Worm (Caenorhabditis elegans) whole organism, L3 larva: ENCODE data around the gene col-34.

ENCODE experiments used
- aly-2 ChIP-seq: fragments of 150-350 bp; optimal IDR thresholded peaks from 2 replicates; lab custom pipeline; 2014; ENCODE audit warnings: missing biosample characterization, missing genetic modification characterization
- daf-12 ChIP-seq: fragments of 150-350 bp; optimal IDR thresholded peaks from 2 replicates; lab custom pipeline; 2014; ENCODE audit warnings: missing biosample characterization, missing genetic modification reagents, missing genetic modification characterization
- elt-1 ChIP-seq: fragments of 150-350 bp; optimal IDR thresholded peaks from 2 replicates; lab custom pipeline; 2014; ENCODE audit warnings: missing biosample characterization, missing genetic modification characterization
- elt-3 ChIP-seq, 3 experiments: fragments of 150-350 bp in 1 of 3; sonication (generic microtip) in 2 of 3; optimal IDR thresholded peaks; 2 replicates in 2 of 3; 4 replicates in 1 of 3; lab custom pipeline; 2014 to 2017; ENCODE audit warnings: missing biosample characterization in 3 of 3, missing genetic modification characterization in 3 of 3
- fkh-10 ChIP-seq: sonication (generic microtip); optimal IDR thresholded peaks from 2 replicates; lab custom pipeline; 2017; ENCODE audit warnings: missing biosample characterization, missing genetic modification reagents, missing genetic modification characterization
- lin-39 ChIP-seq: fragments of 150-350 bp; optimal IDR thresholded peaks from 2 replicates; lab custom pipeline; 2018; ENCODE audit warnings: missing biosample characterization, missing genetic modification reagents, missing genetic modification characterization
- nhr-12 ChIP-seq: fragments of 150-350 bp; optimal IDR thresholded peaks from 2 replicates; lab custom pipeline; 2014; ENCODE audit warnings: missing biosample characterization, missing genetic modification characterization
- nhr-237 ChIP-seq: fragments of 150-350 bp; optimal IDR thresholded peaks from 2 replicates; lab custom pipeline; 2014; ENCODE audit warnings: missing biosample characterization, missing genetic modification characterization
- nhr-25 ChIP-seq: sonication (generic microtip); optimal IDR thresholded peaks from 2 replicates; lab custom pipeline; 2017; ENCODE audit warnings: missing biosample characterization, missing genetic modification characterization
- nhr-28 ChIP-seq: fragments of 150-350 bp; optimal IDR thresholded peaks from 2 replicates; lab custom pipeline; 2014; ENCODE audit warnings: missing biosample characterization, missing genetic modification characterization
- nhr-76 ChIP-seq: fragments of 150-350 bp; sonication (generic microtip); optimal IDR thresholded peaks from 5 replicates; lab custom pipeline; 2014; ENCODE audit warnings: missing biosample characterization, missing genetic modification characterization
- pha-4 ChIP-seq: fragments of 150-350 bp; optimal IDR thresholded peaks from 2 replicates; lab custom pipeline; 2014; ENCODE audit warnings: missing biosample characterization, missing genetic modification reagents, missing genetic modification characterization
- snpc-4 ChIP-seq: fragments of 150-350 bp; optimal IDR thresholded peaks from 2 replicates; lab custom pipeline; 2014; ENCODE audit warnings: missing biosample characterization, missing genetic modification characterization
- ztf-11 ChIP-seq: fragments of 150-350 bp; optimal IDR thresholded peaks from 2 replicates; lab custom pipeline; 2014; ENCODE audit warnings: missing biosample characterization, missing genetic modification characterization

DNA sequence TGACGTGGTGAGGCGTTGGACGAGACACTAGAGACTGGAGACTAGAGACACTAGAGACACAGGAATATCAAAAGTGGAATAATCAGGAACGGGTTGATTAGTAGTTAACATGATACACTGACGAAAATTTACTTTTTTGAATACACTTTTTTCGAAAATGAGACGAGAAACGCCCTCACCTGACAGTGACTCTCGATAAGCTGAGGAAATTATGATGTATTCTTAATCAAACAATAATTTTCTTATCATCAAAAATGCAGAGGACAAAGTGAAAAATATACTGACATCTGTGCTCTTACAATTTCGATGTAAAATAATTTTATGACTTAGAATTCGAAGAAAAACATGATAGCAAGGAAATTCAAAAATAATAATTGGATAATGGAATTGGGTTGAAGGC lies 15.0 kb upstream of the col-34 start:
- TF ChIP-seq elt-3 (tag; optimal IDR thresholded peaks at IDR 0.05; lab: Kevin White, UChicago): no peak
- TF ChIP-seq snpc-4 (tag; lab: Kevin White, UChicago): no peak
- TF ChIP-seq nhr-25: no peak
- TF ChIP-seq nhr-237 (tag; lab: Kevin White, UChicago): no peak
- TF ChIP-seq ztf-11 (tag; lab: Kevin White, UChicago): no peak
- TF ChIP-seq fkh-10: no peak
- TF ChIP-seq pha-4 (tag; lab: Kevin White, UChicago): no peak
- TF ChIP-seq nhr-12: no peak
- no peak for TF ChIP-seq daf-12
- TF ChIP-seq nhr-28: no peak
- no peak for TF ChIP-seq elt-1 (tag; lab: Kevin White, UChicago)
- no peak for TF ChIP-seq aly-2
- TF ChIP-seq nhr-76 (tag; lab: Kevin White, UChicago): no peak
- no peak for TF ChIP-seq lin-39 (tag; lab: Kevin White, UChicago)
